Worm (Caenorhabditis elegans) whole organism, late embryonic: Measurements from ENCODE around the gene Y2H9A.4.

ENCODE experiments used
- C08G9.2 ChIP-seq: sonication (generic microtip); optimal IDR thresholded peaks from 2 replicates; lab custom pipeline; 2016; ENCODE audit warnings: mild to moderate bottlenecking, missing genetic modification characterization, moderate library complexity, missing compliant biosample characterization
- ama-1 ChIP-seq: fragments of 150-350 bp; optimal IDR thresholded peaks from 2 replicates; lab custom pipeline; 2014
- ceh-14 ChIP-seq: sonication (generic microtip); optimal IDR thresholded peaks from 2 replicates; lab custom pipeline; 2016; ENCODE audit warnings: missing genotype, missing genetic modification characterization, missing compliant biosample characterization
- ceh-19 ChIP-seq: fragments of 200-800 bp; sonication (Bioruptor generic); optimal IDR thresholded peaks from 2 replicates; lab custom pipeline; 2018; ENCODE audit warnings: mild to moderate bottlenecking, missing genetic modification characterization, missing compliant biosample characterization
- ceh-2 ChIP-seq: sonication (generic microtip); optimal IDR thresholded peaks from 2 replicates; lab custom pipeline; 2016; ENCODE audit warnings: missing genotype, missing genetic modification characterization, missing compliant biosample characterization
- ceh-9 ChIP-seq: sonication (generic microtip); optimal IDR thresholded peaks from 2 replicates; lab custom pipeline; 2016; ENCODE audit warnings: mild to moderate bottlenecking, missing genetic modification characterization, inconsistent platforms, missing compliant biosample characterization
- dmd-4 ChIP-seq: sonication (generic microtip); optimal IDR thresholded peaks from 2 replicates; lab custom pipeline; 2016; ENCODE audit warnings: borderline replicate concordance, missing genetic modification characterization, missing compliant biosample characterization
- ets-4 ChIP-seq: sonication (generic microtip); optimal IDR thresholded peaks from 2 replicates; lab custom pipeline; 2016; ENCODE audit warnings: missing genetic modification characterization, missing compliant biosample characterization
- fkh-10 ChIP-seq: fragments of 150-350 bp; optimal IDR thresholded peaks from 2 replicates; lab custom pipeline; 2014; ENCODE audit warnings: missing biosample characterization, missing genetic modification reagents, missing genetic modification characterization
- hlh-30 ChIP-seq: sonication (generic microtip); optimal IDR thresholded peaks from 2 replicates; lab custom pipeline; 2017; ENCODE audit warnings: antibody characterized with exemption, missing genetic modification characterization, missing compliant biosample characterization; ENCODE audit not compliant: insufficient read depth
- madf-2 ChIP-seq: sonication (generic microtip); optimal IDR thresholded peaks from 2 replicates; lab custom pipeline; 2017; ENCODE audit warnings: missing genetic modification characterization, missing compliant biosample characterization
- sox-4 ChIP-seq: sonication (generic microtip); optimal IDR thresholded peaks from 2 replicates; lab custom pipeline; 2017; ENCODE audit warnings: mild to moderate bottlenecking, missing genetic modification characterization, inconsistent platforms, missing compliant biosample characterization
- tbx-7 ChIP-seq: sonication (generic microtip); optimal IDR thresholded peaks from 2 replicates; lab custom pipeline; 2016; ENCODE audit warnings: missing genotype, missing genetic modification characterization, missing compliant biosample characterization
- ztf-16 ChIP-seq: sonication (generic microtip); optimal IDR thresholded peaks from 2 replicates; lab custom pipeline; 2017; ENCODE audit warnings: missing genetic modification characterization, missing compliant biosample characterization

ce11 chrV:13414585-13414984 lies 31.1 kb upstream of the Y2H9A.4 start, which contains the start of gene cut-2:
- TF ChIP-seq tbx-7 (tag; lab: Kevin White, UChicago) (no peak), sox-4 (tag; lab: Kevin White, UChicago) (no peak), ama-1 (no peak), ceh-14 (tag; lab: Kevin White, UChicago) (no peak), ceh-9 (tag; lab: Kevin White, UChicago) (no peak), fkh-10 (GFP tag; lab: Kevin White, UChicago) (no peak), hlh-30 (tag; lab: Kevin White, UChicago) (no peak), dmd-4 (no peak), madf-2 (tag; lab: Kevin White, UChicago) (no peak), C08G9.2 (tag; lab: Kevin White, UChicago) (no peak), ets-4 (no peak), ceh-19 (GFP tag; lab: Kevin White, UChicago) (no peak), ceh-2 (tag; lab: Kevin White, UChicago) (no peak), ztf-16 (no peak)
